Worm (Caenorhabditis elegans) whole organism, L4 larva: ENCODE results near the gene C09G12.17.

ENCODE experiments used
- R02D3.7 ChIP-seq: fragments of 150-350 bp; sonication (generic microtip); optimal IDR thresholded peaks from 3 replicates; lab custom pipeline; 2014; ENCODE audit warnings: missing biosample characterization, missing genetic modification characterization
- fos-1 ChIP-seq: fragments of 150-350 bp; optimal IDR thresholded peaks from 2 replicates; lab custom pipeline; 2014; ENCODE audit warnings: missing biosample characterization, missing genetic modification characterization
- lin-39 ChIP-seq: fragments of 150-350 bp; optimal IDR thresholded peaks from 2 replicates; lab custom pipeline; 2014; ENCODE audit warnings: missing biosample characterization, missing genetic modification reagents, missing genetic modification characterization
- nhr-10 ChIP-seq: fragments of 150-350 bp; optimal IDR thresholded peaks from 2 replicates; lab custom pipeline; 2014; ENCODE audit warnings: missing biosample characterization, missing genetic modification characterization
- snpc-4 ChIP-seq: fragments of 150-350 bp; optimal IDR thresholded peaks from 2 replicates; lab custom pipeline; 2014; ENCODE audit warnings: missing biosample characterization, missing genetic modification characterization

ce11 chrIV:3539253-3539652 lies 43.0 kb upstream of the C09G12.17 start:
- no peak for TF ChIP-seq nhr-10 (tag; lab: Kevin White, UChicago)
- TF ChIP-seq fos-1, result no peak
- TF ChIP-seq snpc-4, result no peak
- TF ChIP-seq R02D3.7 (tag; lab: Kevin White, UChicago), result no peak
- no peak for TF ChIP-seq lin-39 (tag; lab: Kevin White, UChicago)
